Worm (Caenorhabditis elegans) whole organism, L1 larva: ENCODE measurements around the gene R09H10.1.

ENCODE experiments used
- C16A3.4 ChIP-seq: fragments of 150-350 bp; optimal IDR thresholded peaks from 2 replicates; lab custom pipeline; 2014; ENCODE audit warnings: missing biosample characterization, missing genetic modification characterization
- Y116A8C.19 ChIP-seq: sonication (generic microtip); optimal IDR thresholded peaks from 2 replicates; lab custom pipeline; 2016; ENCODE audit warnings: missing compliant biosample characterization, missing genetic modification characterization, borderline replicate concordance
- aha-1 ChIP-seq: fragments of 150-350 bp; optimal IDR thresholded peaks from 2 replicates; lab custom pipeline; 2014; ENCODE audit warnings: missing biosample characterization, missing genetic modification characterization
- alr-1 ChIP-seq: fragments of 200-800 bp; sonication (Bioruptor generic); optimal IDR thresholded peaks from 2 replicates; lab custom pipeline; 2018; ENCODE audit warnings: borderline replicate concordance, mild to moderate bottlenecking, missing genetic modification characterization, missing compliant biosample characterization
- blmp-1 ChIP-seq: fragments of 150-350 bp; optimal IDR thresholded peaks from 2 replicates; lab custom pipeline; 2014; ENCODE audit warnings: missing biosample characterization, missing genetic modification characterization
- ceh-63 ChIP-seq: fragments of 200-800 bp; sonication (Bioruptor generic); optimal IDR thresholded peaks from 2 replicates; lab custom pipeline; 2018; ENCODE audit warnings: mild to moderate bottlenecking, missing genetic modification characterization, missing compliant biosample characterization
- ceh-8 ChIP-seq: fragments of 200-800 bp; sonication (Bioruptor generic); optimal IDR thresholded peaks from 2 replicates; lab custom pipeline; 2018; ENCODE audit warnings: mild to moderate bottlenecking, missing genetic modification characterization, moderate library complexity, missing compliant biosample characterization
- ces-1 ChIP-seq: fragments of 150-350 bp; optimal IDR thresholded peaks from 2 replicates; lab custom pipeline; 2014; ENCODE audit warnings: missing biosample characterization, missing genetic modification reagents, missing genetic modification characterization
- elt-2 ChIP-seq: sonication (generic microtip); optimal IDR thresholded peaks from 2 replicates; lab custom pipeline; 2016; ENCODE audit warnings: missing genetic modification characterization, mild to moderate bottlenecking, inconsistent platforms, missing compliant biosample characterization, missing genetic modification reagents
- ets-5 ChIP-seq: fragments of 200-800 bp; sonication (Bioruptor generic); IDR thresholded peaks from 2 replicates; pipeline ENCODE4 v1.3.6; 2022; ENCODE audit warnings: missing genetic modification characterization, missing compliant biosample characterization
- fkh-10 ChIP-seq: sonication (generic microtip); optimal IDR thresholded peaks from 2 replicates; lab custom pipeline; 2017; ENCODE audit warnings: missing biosample characterization, missing genetic modification reagents, missing genetic modification characterization
- fkh-8 ChIP-seq: sonication (generic microtip); optimal IDR thresholded peaks from 2 replicates; lab custom pipeline; 2016; ENCODE audit warnings: mild to moderate bottlenecking, missing genetic modification characterization, missing compliant biosample characterization
- fos-1 ChIP-seq: fragments of 150-350 bp; optimal IDR thresholded peaks from 2 replicates; lab custom pipeline; 2014; ENCODE audit warnings: missing biosample characterization, missing genetic modification characterization
- irx-1 ChIP-seq: sonication (generic microtip); optimal IDR thresholded peaks from 2 replicates; lab custom pipeline; 2016; ENCODE audit warnings: missing genetic modification characterization, missing compliant biosample characterization
- lin-13 ChIP-seq: fragments of 150-350 bp; optimal IDR thresholded peaks from 2 replicates; lab custom pipeline; 2014; ENCODE audit warnings: missing biosample characterization, missing genetic modification reagents, missing genetic modification characterization
- lin-14 ChIP-seq: fragments of 200-800 bp; sonication (Bioruptor generic); optimal IDR thresholded peaks from 2 replicates; lab custom pipeline; 2018; ENCODE audit warnings: mild to moderate bottlenecking, missing genetic modification characterization, moderate library complexity, missing compliant biosample characterization
- lin-15B ChIP-seq: fragments of 150-350 bp; sonication (generic microtip); optimal IDR thresholded peaks from 3 replicates; lab custom pipeline; 2014; ENCODE audit warnings: missing biosample characterization, missing genetic modification characterization
- lir-3 ChIP-seq: sonication (generic microtip); optimal IDR thresholded peaks from 2 replicates; lab custom pipeline; 2016; ENCODE audit warnings: mild to moderate bottlenecking, missing genetic modification characterization, moderate library complexity, missing compliant biosample characterization; ENCODE audit not compliant: poor library complexity
- mef-2 ChIP-seq: fragments of 150-350 bp; optimal IDR thresholded peaks from 2 replicates; lab custom pipeline; 2014; ENCODE audit warnings: missing biosample characterization, missing genetic modification characterization
- mep-1 ChIP-seq: fragments of 150-350 bp; optimal IDR thresholded peaks from 2 replicates; lab custom pipeline; 2014; ENCODE audit warnings: missing biosample characterization, missing genetic modification characterization
- nhr-11 ChIP-seq: fragments of 150-350 bp; optimal IDR thresholded peaks from 2 replicates; lab custom pipeline; 2014; ENCODE audit warnings: missing biosample characterization, missing genetic modification characterization
- nhr-20 ChIP-seq: sonication (generic microtip); optimal IDR thresholded peaks from 2 replicates; lab custom pipeline; 2016; ENCODE audit warnings: mild to moderate bottlenecking, missing genetic modification characterization, missing compliant biosample characterization
- nhr-47 ChIP-seq: sonication (generic microtip); optimal IDR thresholded peaks from 2 replicates; lab custom pipeline; 2016; ENCODE audit warnings: mild to moderate bottlenecking, missing genetic modification characterization, moderate library complexity, missing compliant biosample characterization
- nhr-77 ChIP-seq: fragments of 150-350 bp; optimal IDR thresholded peaks from 2 replicates; lab custom pipeline; 2014; ENCODE audit warnings: missing biosample characterization, missing genetic modification characterization
- nhr-84 ChIP-seq: sonication (generic microtip); optimal IDR thresholded peaks from 2 replicates; lab custom pipeline; 2017; ENCODE audit warnings: missing biosample characterization, missing genetic modification characterization
- nhr-85 ChIP-seq: sonication (generic microtip); peaks from one replicate; lab custom pipeline; 2016; ENCODE audit warnings: missing genetic modification characterization, inconsistent platforms, missing compliant biosample characterization
- pax-3 ChIP-seq: fragments of 200-800 bp; sonication (Bioruptor generic); optimal IDR thresholded peaks from 2 replicates; lab custom pipeline; 2018; ENCODE audit warnings: mild to moderate bottlenecking, missing genetic modification characterization, moderate library complexity, missing compliant biosample characterization
- skn-1 ChIP-seq: fragments of 150-350 bp; optimal IDR thresholded peaks from 2 replicates; lab custom pipeline; 2014; ENCODE audit warnings: missing biosample characterization, missing genetic modification characterization
- snpc-4 ChIP-seq: fragments of 150-350 bp; optimal IDR thresholded peaks from 2 replicates; lab custom pipeline; 2014; ENCODE audit warnings: missing biosample characterization, missing genetic modification characterization
- sup-37 ChIP-seq: fragments of 200-800 bp; sonication (Bioruptor generic); optimal IDR thresholded peaks from 2 replicates; lab custom pipeline; 2018; ENCODE audit warnings: mild to moderate bottlenecking, missing genetic modification characterization, missing compliant biosample characterization
- tbx-2 ChIP-seq: sonication (generic microtip); optimal IDR thresholded peaks from 2 replicates; lab custom pipeline; 2016; ENCODE audit warnings: missing genetic modification characterization, missing compliant biosample characterization
- tlp-1 ChIP-seq: fragments of 150-350 bp; optimal IDR thresholded peaks from 2 replicates; lab custom pipeline; 2014; ENCODE audit warnings: missing biosample characterization, missing genetic modification characterization
- unc-30 ChIP-seq: sonication (generic microtip); optimal IDR thresholded peaks from 2 replicates; lab custom pipeline; 2017; ENCODE audit warnings: missing biosample characterization, missing genetic modification characterization
- unc-62 ChIP-seq: fragments of 150-350 bp; optimal IDR thresholded peaks from 2 replicates; lab custom pipeline; 2014; ENCODE audit warnings: missing biosample characterization, missing genetic modification reagents, missing genetic modification characterization
- vab-15 ChIP-seq: sonication (generic microtip); optimal IDR thresholded peaks from 2 replicates; lab custom pipeline; 2017; ENCODE audit warnings: missing genotype, mild to moderate bottlenecking, missing genetic modification characterization, missing compliant biosample characterization
- xbp-1 ChIP-seq: sonication (generic microtip); optimal IDR thresholded peaks from 2 replicates; lab custom pipeline; 2016; ENCODE audit warnings: missing genetic modification characterization, missing compliant biosample characterization
- zag-1 ChIP-seq: fragments of 150-350 bp; optimal IDR thresholded peaks from 2 replicates; lab custom pipeline; 2014; ENCODE audit warnings: missing biosample characterization, missing genetic modification characterization
- zip-4 ChIP-seq: fragments of 200-800 bp; sonication (Bioruptor generic); optimal IDR thresholded peaks from 2 replicates; lab custom pipeline; 2018; ENCODE audit warnings: mild to moderate bottlenecking, missing genetic modification characterization, moderate library complexity, missing compliant biosample characterization

Gene R09H10.1

ce11 chrIV:10576050-10576449 lies 24.0 kb upstream of the R09H10.1 start, which contains the start of gene efn-2:
efn-2 (plus strand) TSS chrIV:10576350.
- TF ChIP-seq lin-13 (GFP tag; lab: Kevin White, UChicago) (no peak), xbp-1 (tag; lab: Kevin White, UChicago) (no peak), ceh-8 (GFP tag; lab: Kevin White, UChicago) (no peak), blmp-1 (tag; lab: Kevin White, UChicago) (peak; percentile 45)
- TF ChIP-seq, all 84 proteins: peak for 1

ce11 chrIV:10576624-10577023 lies 23.5 kb upstream of the R09H10.1 start:
- TF ChIP-seq blmp-1 (tag; lab: Kevin White, UChicago) (peak; percentile 54), irx-1 (tag; lab: Kevin White, UChicago) (no peak), lin-14 (GFP tag; lab: Kevin White, UChicago) (peak; percentile 60), aha-1 (no peak), unc-62 (GFP tag; lab: Kevin White, UChicago) (no peak), lir-3 (no peak), nhr-85 (tag; lab: Kevin White, UChicago) (peak; percentile 16), mep-1 (tag; lab: Kevin White, UChicago) (peak; percentile 14), fkh-8 (tag; lab: Kevin White, UChicago) (no peak), Y116A8C.19 (no peak), nhr-11 (tag; lab: Kevin White, UChicago) (no peak), zip-4 (no peak)
- TF ChIP-seq, all 84 proteins: peak for 4

ce11 chrIV:10577600-10577999 lies 22.5 kb upstream of the R09H10.1 start:
- TF ChIP-seq zip-4 (no peak), C16A3.4 (tag; lab: Kevin White, UChicago) (no peak), tlp-1 (tag; lab: Kevin White, UChicago) (no peak), elt-2 (tag; lab: Kevin White, UChicago) (peak; percentile 45)

ce11 chrIV:10578367-10578766 lies 21.7 kb upstream of the R09H10.1 start, which contains the start of gene lgc-43:
lgc-43 (plus strand) TSS chrIV:10578667.
- TF ChIP-seq nhr-77 (tag; lab: Kevin White, UChicago) (no peak), nhr-84 (tag; lab: Kevin White, UChicago) (no peak), tlp-1 (tag; lab: Kevin White, UChicago) (no peak)

ce11 chrIV:10584237-10584636 lies 15.8 kb upstream of the R09H10.1 start, which contains the start of gene oac-8:
oac-8 (plus strand) TSS chrIV:10584537.
- TF ChIP-seq ets-5 (GFP tag; lab: Robert Waterston, UW) (no peak), ceh-63 (GFP tag; lab: Kevin White, UChicago) (no peak), mef-2 (tag; lab: Kevin White, UChicago) (no peak), unc-30 (no peak), fkh-10 (no peak), skn-1 (tag; lab: Kevin White, UChicago) (no peak), mep-1 (tag; lab: Kevin White, UChicago) (no peak), nhr-47 (tag; lab: Kevin White, UChicago) (no peak), tbx-2 (tag; lab: Kevin White, UChicago) (no peak), snpc-4 (no peak), zag-1 (tag; lab: Kevin White, UChicago) (no peak), fkh-8 (tag; lab: Kevin White, UChicago) (no peak), ces-1 (GFP tag; lab: Kevin White, UChicago) (no peak), lin-15B (no peak), sup-37 (GFP tag; lab: Kevin White, UChicago) (no peak), alr-1 (no peak), vab-15 (tag; lab: Kevin White, UChicago) (no peak), fos-1 (tag; lab: Kevin White, UChicago) (no peak), pax-3 (no peak), nhr-20 (no peak)
